Worm (Caenorhabditis elegans): ENCODE data around the gene attf-5.

The attf-5 gene

DNA sequence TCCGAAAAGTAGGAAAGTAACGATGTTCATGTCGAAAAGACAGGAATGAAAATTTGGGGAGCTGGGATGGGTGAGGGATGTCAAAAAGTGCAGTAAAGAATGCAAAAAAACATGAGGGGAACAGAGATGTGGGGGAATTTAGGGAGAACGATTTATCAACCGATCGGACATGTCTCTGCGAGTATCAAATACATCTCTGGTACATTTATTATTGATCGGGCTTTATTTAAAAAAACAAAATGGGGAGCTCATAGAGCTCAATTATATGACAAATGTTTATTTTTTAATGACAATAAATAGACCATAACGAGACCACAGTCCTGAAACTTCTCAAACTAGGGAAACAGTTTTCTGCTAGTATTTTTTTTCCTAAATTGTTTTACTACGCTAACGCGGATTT, 22.5 kb downstream of the attf-5 start, which contains the start of gene F25E2.2:
Gene F25E2.2, minus strand, starts transcription at position 101 of the 400 bp plus-strand sequence.
- no peak for TF ChIP-seq mab-5 (tag; optimal IDR thresholded peaks at IDR 0.05)
- no peak for TF ChIP-seq ceh-43 (GFP tag; optimal IDR thresholded peaks at IDR 0.05)
- no peak for TF ChIP-seq nhr-76 (tag; optimal IDR thresholded peaks at IDR 0.05)
- no peak for TF ChIP-seq elt-3 (tag; optimal IDR thresholded peaks at IDR 0.05)
- TF ChIP-seq cnd-1 (tag; optimal IDR thresholded peaks at IDR 0.05), result no peak
- TF ChIP-seq drap-1 (GFP tag; optimal IDR thresholded peaks at IDR 0.05), result no peak
- TF ChIP-seq ham-2 (GFP tag; optimal IDR thresholded peaks at IDR 0.05), result no peak
- no peak for TF ChIP-seq lsy-2 (tag; optimal IDR thresholded peaks at IDR 0.05)
- no peak for TF ChIP-seq lin-32 (GFP tag; optimal IDR thresholded peaks at IDR 0.05)

ce11 chrX:812264-812663, 24.1 kb downstream of the attf-5 start:
- no peak for TF ChIP-seq tbx-8 (GFP tag; optimal IDR thresholded peaks at IDR 0.05)
- TF ChIP-seq elt-3 (tag; optimal IDR thresholded peaks at IDR 0.05), result no peak
- peak; percentile 93 for TF ChIP-seq hlh-1 (tag; optimal IDR thresholded peaks at IDR 0.05)
- peak; percentile 40 for TF ChIP-seq unc-120 (tag; optimal IDR thresholded peaks at IDR 0.05; ENCODE audit: poor library complexity, severe bottlenecking)

DNA sequence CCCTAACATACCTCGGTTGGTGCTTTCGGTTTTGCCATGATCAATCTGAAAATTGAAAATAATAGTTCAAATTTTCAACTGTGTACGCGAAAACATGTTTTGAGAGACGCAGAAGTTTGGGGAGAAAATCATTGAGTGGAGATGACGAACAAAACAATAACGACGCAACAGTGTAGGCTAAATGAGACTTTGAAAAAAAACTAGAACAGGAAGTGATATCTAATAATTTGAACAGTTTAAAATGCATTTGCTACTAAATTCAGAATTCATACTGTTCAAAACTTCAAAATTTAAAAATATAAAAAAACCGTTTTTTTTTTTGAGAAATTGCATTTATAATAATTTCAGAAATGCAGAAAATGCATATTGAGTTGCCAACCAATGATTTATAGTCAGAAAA, 24.9 kb downstream of the attf-5 start, which contains the start of gene F25E2.3:
Gene F25E2.3, minus strand, starts transcription at position 101 of the 400 bp plus-strand sequence.
- TF ChIP-seq elt-1 (tag; optimal IDR thresholded peaks at IDR 0.05; ENCODE audit: borderline replicate concordance, insufficient read depth), result no peak
- no peak for TF ChIP-seq flh-1 (GFP tag; optimal IDR thresholded peaks at IDR 0.05)
- TF ChIP-seq pha-4 (tag; optimal IDR thresholded peaks at IDR 0.05), result no peak
- no peak for TF ChIP-seq hlh-1 (tag; optimal IDR thresholded peaks at IDR 0.05)
- no peak for TF ChIP-seq cnd-1 (tag; optimal IDR thresholded peaks at IDR 0.05)
- no peak for TF ChIP-seq nhr-76 (tag; optimal IDR thresholded peaks at IDR 0.05)
- no peak for TF ChIP-seq unc-62 (GFP tag; optimal IDR thresholded peaks at IDR 0.05)
- no peak for TF ChIP-seq drap-1 (GFP tag; optimal IDR thresholded peaks at IDR 0.05)
- no peak for TF ChIP-seq nhr-237 (tag; optimal IDR thresholded peaks at IDR 0.05)
- no peak for TF ChIP-seq nhr-28 (tag; optimal IDR thresholded peaks at IDR 0.05)
- no peak for TF ChIP-seq lin-13 (tag; optimal IDR thresholded peaks at IDR 0.05)
- TF ChIP-seq ceh-43 (GFP tag; optimal IDR thresholded peaks at IDR 0.05), result no peak
- TF ChIP-seq ham-2 (GFP tag; optimal IDR thresholded peaks at IDR 0.05), result no peak
- TF ChIP-seq sptf-1 (tag; optimal IDR thresholded peaks at IDR 0.05), result no peak
- TF ChIP-seq ces-1 (GFP tag; optimal IDR thresholded peaks at IDR 0.05), result no peak
- no peak for TF ChIP-seq ceh-83 (GFP tag; optimal IDR thresholded peaks at IDR 0.05)
- TF ChIP-seq ceh-39 (tag; optimal IDR thresholded peaks at IDR 0.05), result no peak

DNA sequence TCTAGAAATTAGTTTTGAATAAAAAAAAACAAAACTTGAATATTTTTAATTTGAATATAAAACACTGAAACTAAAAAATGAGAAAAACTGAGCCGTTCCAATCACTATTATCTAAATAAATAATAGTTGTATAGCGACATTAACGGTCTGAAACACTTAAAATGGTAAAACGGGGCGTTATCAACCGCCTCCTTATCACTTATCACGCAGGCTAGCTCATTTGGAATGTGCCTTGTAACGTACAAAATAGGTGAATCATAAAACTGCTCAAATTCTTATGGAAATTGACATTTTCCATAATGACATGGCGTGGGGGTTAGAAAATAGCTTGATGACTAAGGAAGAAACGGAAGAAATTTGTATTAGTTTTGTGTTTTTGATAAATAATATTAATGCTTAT, 27.8 kb downstream of the attf-5 start, which contains the start of gene ifd-2:
Gene ifd-2, minus strand, starts transcription at position 1 of the 400 bp plus-strand sequence.
- TF ChIP-seq blmp-1 (tag; optimal IDR thresholded peaks at IDR 0.05), result no peak
- TF ChIP-seq lsy-2 (tag; optimal IDR thresholded peaks at IDR 0.05), result no peak
- TF ChIP-seq mep-1 (tag; optimal IDR thresholded peaks at IDR 0.05), result no peak
- no peak for TF ChIP-seq nhr-2 (tag; optimal IDR thresholded peaks at IDR 0.05)
- TF ChIP-seq mab-5 (tag; optimal IDR thresholded peaks at IDR 0.05), result no peak

DNA sequence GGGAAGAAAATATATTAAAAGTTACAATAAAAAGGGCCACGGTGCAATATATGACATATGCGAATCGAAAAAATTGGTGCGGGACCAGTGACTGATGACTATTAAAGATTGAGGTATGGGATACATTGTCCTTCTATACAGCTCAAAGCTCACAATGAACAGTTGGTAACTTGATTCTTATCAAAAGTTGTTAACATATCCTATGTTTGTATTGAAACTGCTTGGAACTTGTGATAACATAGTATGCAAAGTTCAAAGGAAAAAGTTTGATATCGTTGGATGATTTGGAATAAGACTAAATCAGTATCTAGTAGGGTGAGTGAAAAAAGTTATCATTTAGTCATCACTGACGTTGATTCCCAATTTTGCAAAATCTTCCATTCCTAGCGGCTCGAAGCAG, 29.8 kb downstream of the attf-5 start:
- TF ChIP-seq sptf-1 (tag; optimal IDR thresholded peaks at IDR 0.05) (no peak), elt-1 (tag; optimal IDR thresholded peaks at IDR 0.05; ENCODE audit: borderline replicate concordance, insufficient read depth) (no peak), bed-3 (GFP tag; optimal IDR thresholded peaks at IDR 0.05) (no peak), nhr-28 (tag; optimal IDR thresholded peaks at IDR 0.05) (no peak), tbx-8 (GFP tag; optimal IDR thresholded peaks at IDR 0.05) (no peak), mls-2 (tag; optimal IDR thresholded peaks at IDR 0.05) (no peak), zip-8 (tag; optimal IDR thresholded peaks at IDR 0.05) (no peak), ceh-83 (GFP tag; optimal IDR thresholded peaks at IDR 0.05) (no peak), ztf-11 (tag; optimal IDR thresholded peaks at IDR 0.05) (no peak)

ce11 chrX:823736-824135, 35.6 kb downstream of the attf-5 start:
- TF ChIP-seq lin-13 (tag; optimal IDR thresholded peaks at IDR 0.05) (no peak), M03D4.4 (tag; optimal IDR thresholded peaks at IDR 0.05) (no peak)
